Worm (Caenorhabditis elegans): ENCODE data around the gene C46A5.1.
A peak's percentile ranks its signal among the peaks of the same experiment; 100 is the strongest.

The C46A5.1 gene

ce11 chrIV:7763748-7764147 is at the start of gene C46A5.1, which contains the start of gene C46A5.6:
TSS of gene C46A5.1 (plus strand) at chrIV:7763931.
TSS of gene C46A5.6 (minus strand) at chrIV:7763848.
- TF ChIP-seq unc-130 (tag; optimal IDR thresholded peaks at IDR 0.05) (no peak), elt-2 (tag; optimal IDR thresholded peaks at IDR 0.05) (no peak), lsy-2 (tag; optimal IDR thresholded peaks at IDR 0.05) (no peak), ceh-8 (GFP tag; optimal IDR thresholded peaks at IDR 0.05) (no peak), pag-3 (tag; optimal IDR thresholded peaks at IDR 0.05; ENCODE audit: borderline replicate concordance, insufficient read depth) (no peak), jun-1 (tag; optimal IDR thresholded peaks at IDR 0.05) (no peak), nhr-76 (tag; optimal IDR thresholded peaks at IDR 0.05) (no peak), unc-98 (GFP tag; IDR thresholded peaks at IDR 0.05) (no peak), nhr-71 (tag; optimal IDR thresholded peaks at IDR 0.05) (no peak), aly-2 (tag; optimal IDR thresholded peaks at IDR 0.05) (no peak)

- TF ChIP-seq tlp-1 (tag; optimal IDR thresholded peaks at IDR 0.05) = no peak
- TF ChIP-seq nhr-11 (tag; optimal IDR thresholded peaks at IDR 0.05) = no peak
- no peak for TF ChIP-seq unc-30 (tag; optimal IDR thresholded peaks at IDR 0.05)
- TF ChIP-seq egl-13 (tag; optimal IDR thresholded peaks at IDR 0.05) = no peak
- TF ChIP-seq xbp-1 (tag; optimal IDR thresholded peaks at IDR 0.05) = no peak
- TF ChIP-seq ces-1 (GFP tag; optimal IDR thresholded peaks at IDR 0.05) = no peak
- TF ChIP-seq mab-9 (GFP tag; IDR thresholded peaks at IDR 0.05) = no peak
Measured at ce11 chrIV:7717916-7718315, 45.8 kb upstream of the C46A5.1 start, which contains the start of gene F33D4.6. TSS of gene F33D4.6 (minus strand) at chrIV:7718016.

ce11 chrIV:7722806-7723205 is 40.9 kb upstream of the C46A5.1 start, which contains the start of gene C50F7.6:
TSS of gene C50F7.6 (minus strand) at chrIV:7723199.
- TF ChIP-seq tbx-2 (tag; optimal IDR thresholded peaks at IDR 0.05) (no peak), aha-1 (tag; optimal IDR thresholded peaks at IDR 0.05) (no peak), lsy-2 (tag; optimal IDR thresholded peaks at IDR 0.05) (no peak), jun-1 (tag; optimal IDR thresholded peaks at IDR 0.05) (no peak), nhr-85 (tag) (no peak), C34B4.2 (tag; optimal IDR thresholded peaks at IDR 0.05) (no peak), nhr-20 (tag; optimal IDR thresholded peaks at IDR 0.05) (no peak), nhr-84 (tag; optimal IDR thresholded peaks at IDR 0.05) (no peak), F16B12.6 (tag; optimal IDR thresholded peaks at IDR 0.05) (no peak), C16A3.4 (tag; optimal IDR thresholded peaks at IDR 0.05) (no peak), fos-1 (tag; optimal IDR thresholded peaks at IDR 0.05) (no peak), snu-23 (GFP tag; optimal IDR thresholded peaks at IDR 0.05) (no peak), pqm-1 (tag; optimal IDR thresholded peaks at IDR 0.05) (no peak), egl-27 (tag; optimal IDR thresholded peaks at IDR 0.05) (no peak)

DNA sequence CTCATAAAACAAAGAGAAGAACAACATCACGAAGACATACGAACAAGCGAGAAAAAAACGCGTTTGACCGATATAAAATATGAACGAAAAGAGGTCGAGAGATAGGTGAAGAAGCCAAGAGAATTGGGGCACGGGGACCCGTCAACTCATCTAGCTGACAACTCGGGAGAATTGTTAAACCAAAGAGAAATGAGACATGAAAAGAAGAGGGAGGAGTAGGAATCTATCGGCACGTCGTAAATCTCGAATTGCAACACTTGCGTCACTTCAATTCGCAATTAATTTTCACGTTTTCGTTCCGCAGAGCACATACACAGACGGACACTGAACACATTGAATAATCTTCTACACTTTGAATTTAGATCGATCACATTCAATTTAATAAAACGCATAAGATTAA is 40.2 kb upstream of the C46A5.1 start:
- TF ChIP-seq dsc-1 (tag; optimal IDR thresholded peaks at IDR 0.05) (no peak), nhr-71 (tag; optimal IDR thresholded peaks at IDR 0.05) (peak; percentile 16), rnt-1 (tag; optimal IDR thresholded peaks at IDR 0.05) (peak; percentile 41), swsn-7 (tag; optimal IDR thresholded peaks at IDR 0.05) (no peak)

- TF ChIP-seq fkh-8 (tag; optimal IDR thresholded peaks at IDR 0.05) (no peak), mdl-1 (tag; optimal IDR thresholded peaks at IDR 0.05) (no peak), lin-14 (GFP tag; optimal IDR thresholded peaks at IDR 0.05) (peak; percentile 32), sox-4 (tag; optimal IDR thresholded peaks at IDR 0.05) (no peak), snu-23 (GFP tag; optimal IDR thresholded peaks at IDR 0.05) (no peak), mab-9 (GFP tag; IDR thresholded peaks at IDR 0.05) (no peak), xbp-1 (tag; optimal IDR thresholded peaks at IDR 0.05) (no peak), nhr-19 (GFP tag; conservative IDR thresholded peaks at IDR 0.05) (no peak), dsc-1 (tag; optimal IDR thresholded peaks at IDR 0.05) (peak; percentile 26), nhr-77 (tag; optimal IDR thresholded peaks at IDR 0.05) (no peak), pqm-1 (tag; optimal IDR thresholded peaks at IDR 0.05) (no peak), jun-1 (tag; optimal IDR thresholded peaks at IDR 0.05) (no peak)
Measured at ce11 chrIV:7724912-7725311, 38.8 kb upstream of the C46A5.1 start.

Data from whole organism, L1 larva.